Worm (Caenorhabditis elegans): ENCODE data around the gene unc-76.

- no peak for TF ChIP-seq hnd-1 (tag; optimal IDR thresholded peaks at IDR 0.05)
- no peak for TF ChIP-seq ama-1 (optimal IDR thresholded peaks at IDR 0.05)
- no peak for TF ChIP-seq B0310.2 (tag; optimal IDR thresholded peaks at IDR 0.05)
Measured at ce11 chrV:15109260-15109659, 37.7 kb downstream of the unc-76 start, which contains the start of gene Y75B12A.2.

Measured in whole organism, early embryonic.